Fruit fly (Drosophila melanogaster) whole organism, embryonic: ENCODE results near the gene CG9903.
A peak's percentile ranks its signal among the peaks of the same experiment; 100 is the strongest.

ENCODE experiments used
- CG11695 ChIP-seq: fragments of 200-800 bp; sonication (Bioruptor generic); IDR thresholded peaks from 3 replicates; pipeline ENCODE4 v1.3.6; 2022; ENCODE audit warnings: missing biosample characterization, missing genetic modification characterization
- CG12155 ChIP-seq: fragments of 200-800 bp; sonication (Bioruptor generic); optimal IDR thresholded peaks from 3 replicates; lab custom pipeline; 2016; ENCODE audit warnings: missing biosample characterization, missing genetic modification characterization
- CG12219 ChIP-seq: fragments of 200-800 bp; sonication (Bioruptor generic); optimal IDR thresholded peaks from 3 replicates; lab custom pipeline; 2018; ENCODE audit warnings: missing biosample characterization, mild to moderate bottlenecking, missing genetic modification characterization
- CG18599 ChIP-seq: fragments of 200-800 bp; sonication (Bioruptor generic); optimal IDR thresholded peaks from 3 replicates; lab custom pipeline; 2017; ENCODE audit warnings: missing biosample characterization, missing genetic modification characterization, mild to moderate bottlenecking, moderate library complexity, missing genetic modification reagents
- CG2120 ChIP-seq: fragments of 200-800 bp; sonication (Bioruptor generic); optimal IDR thresholded peaks from 3 replicates; lab custom pipeline; 2016; ENCODE audit warnings: missing biosample characterization, missing genetic modification characterization
- CG2678 ChIP-seq: fragments of 200-800 bp; sonication (Bioruptor generic); optimal IDR thresholded peaks from 3 replicates; lab custom pipeline; 2019; ENCODE audit warnings: missing biosample characterization, mild to moderate bottlenecking, missing genetic modification characterization, moderate library complexity
- CG3281 ChIP-seq: fragments of 200-800 bp; sonication (Bioruptor generic); optimal IDR thresholded peaks from 3 replicates; lab custom pipeline; 2017; ENCODE audit warnings: missing biosample characterization, mild to moderate bottlenecking, missing genetic modification characterization
- CG4328 ChIP-seq: fragments of 200-800 bp; sonication (Bioruptor generic); optimal IDR thresholded peaks from 3 replicates; lab custom pipeline; 2017; ENCODE audit warnings: missing biosample characterization, missing genetic modification reagents, missing genetic modification characterization
- CG6854 ChIP-seq: fragments of 200-800 bp; sonication (Bioruptor generic); optimal IDR thresholded peaks from 3 replicates; lab custom pipeline; 2017; ENCODE audit warnings: missing biosample characterization, mild to moderate bottlenecking, missing genetic modification characterization
- CG7556 ChIP-seq: fragments of 200-800 bp; sonication (Bioruptor generic); optimal IDR thresholded peaks from 2 replicates; lab custom pipeline; 2017; ENCODE audit warnings: missing biosample characterization, mild to moderate bottlenecking, missing genetic modification characterization
- CkIIα-i1 ChIP-seq: fragments of 200-800 bp; sonication (Bioruptor generic); IDR thresholded peaks from 2 replicates; pipeline ENCODE4 v1.3.6; 2022; ENCODE audit warnings: missing biosample characterization, missing genetic modification characterization
- Deaf1 ChIP-seq: fragments of 200-800 bp; optimal IDR thresholded peaks from 3 replicates; lab custom pipeline; 2019; ENCODE audit warnings: missing biosample characterization, mild to moderate bottlenecking, missing genetic modification characterization, moderate library complexity
- Doc2 ChIP-seq: fragments of 200-800 bp; sonication (Bioruptor generic); IDR thresholded peaks from 2 replicates; pipeline ENCODE4 v1.3.6; 2022; ENCODE audit warnings: missing biosample characterization, missing genetic modification characterization
- Hey ChIP-seq: fragments of 200-800 bp; sonication (Bioruptor generic); optimal IDR thresholded peaks from 3 replicates; lab custom pipeline; 2018; ENCODE audit warnings: missing biosample characterization, mild to moderate bottlenecking, missing genetic modification characterization
- HmgZ ChIP-seq: fragments of 200-800 bp; sonication (Bioruptor generic); optimal IDR thresholded peaks from 2 replicates; lab custom pipeline; 2018; ENCODE audit warnings: missing biosample characterization, mild to moderate bottlenecking, missing genetic modification characterization
- Hmx ChIP-seq: fragments of 200-800 bp; sonication (Bioruptor generic); optimal IDR thresholded peaks from 2 replicates; lab custom pipeline; 2016; ENCODE audit warnings: missing biosample characterization, missing genetic modification characterization
- Hr3 ChIP-seq: fragments of 200-800 bp; sonication (Bioruptor generic); optimal IDR thresholded peaks from 3 replicates; lab custom pipeline; 2016; ENCODE audit warnings: missing biosample characterization, missing genetic modification characterization
- Hr51 ChIP-seq, 2 experiments: fragments of 200-800 bp; sonication (Bioruptor generic); optimal IDR thresholded peaks; 2 replicates in 1 of 2; 3 replicates in 1 of 2; lab custom pipeline; 2016 to 2018; ENCODE audit warnings: missing biosample characterization in 2 of 2, missing genetic modification characterization in 2 of 2, mild to moderate bottlenecking in 1 of 2, moderate library complexity in 1 of 2
- Jarid2 ChIP-seq: fragments of 200-800 bp; sonication (Bioruptor generic); optimal IDR thresholded peaks from 3 replicates; lab custom pipeline; 2017; ENCODE audit warnings: mild to moderate bottlenecking, missing biosample characterization, missing genetic modification reagents, missing genetic modification characterization
- NC2α ChIP-seq: fragments of 200-800 bp; sonication (Bioruptor generic); optimal IDR thresholded peaks from 2 replicates; lab custom pipeline; 2016; ENCODE audit warnings: missing biosample characterization, missing genetic modification characterization
- Oli ChIP-seq: fragments of 200-800 bp; sonication (Bioruptor generic); optimal IDR thresholded peaks from 2 replicates; lab custom pipeline; 2018; ENCODE audit warnings: missing biosample characterization, mild to moderate bottlenecking, missing genetic modification characterization, moderate library complexity
- Pdp1 ChIP-seq, 2 experiments: fragments of 200-800 bp; sonication (Bioruptor generic); optimal IDR thresholded peaks; 3 replicates each; lab custom pipeline; 2016; ENCODE audit warnings: missing biosample characterization in 2 of 2, missing genetic modification characterization in 2 of 2, mild to moderate bottlenecking in 1 of 2, moderate library complexity in 1 of 2
- Spps ChIP-seq: fragments of 200-800 bp; sonication (Bioruptor generic); optimal IDR thresholded peaks from 2 replicates; lab custom pipeline; 2018; ENCODE audit warnings: missing biosample characterization, mild to moderate bottlenecking, missing genetic modification characterization
- Trl ChIP-seq, 3 experiments: fragments of >200 bp in 2 of 3; fragments of 200-800 bp in 1 of 3; sonication (Bioruptor generic) in 1 of 3; optimal IDR thresholded peaks; 2 replicates in 1 of 3; 3 replicates in 2 of 3; lab custom pipeline; 2016 to 2017; ENCODE audit warnings: missing biosample characterization in 1 of 3, missing genetic modification characterization in 1 of 3
- Vsx1 ChIP-seq: fragments of 200-800 bp; sonication (Bioruptor generic); optimal IDR thresholded peaks from 2 replicates; lab custom pipeline; 2017; ENCODE audit warnings: missing biosample characterization, mild to moderate bottlenecking, missing genetic modification characterization, missing genetic modification reagents
- Xbp1 ChIP-seq: fragments of 200-800 bp; sonication (Bioruptor generic); optimal IDR thresholded peaks from 3 replicates; lab custom pipeline; 2016; ENCODE audit warnings: missing biosample characterization, mild to moderate bottlenecking, missing genetic modification characterization
- ab ChIP-seq: fragments of 200-800 bp; sonication (Bioruptor generic); optimal IDR thresholded peaks from 2 replicates; lab custom pipeline; 2016; ENCODE audit warnings: missing biosample characterization, missing genetic modification characterization
- abd-A ChIP-seq: fragments of 200-800 bp; sonication (Bioruptor generic); optimal IDR thresholded peaks from 3 replicates; lab custom pipeline; 2019; ENCODE audit warnings: missing biosample characterization, mild to moderate bottlenecking, missing genetic modification characterization, moderate library complexity
- amos ChIP-seq: fragments of 200-800 bp; sonication (Bioruptor generic); IDR thresholded peaks from 2 replicates; pipeline ENCODE4 v1.3.6; 2022; ENCODE audit warnings: missing biosample characterization, missing genetic modification characterization; ENCODE audit not compliant: partially characterized antibody
- ara ChIP-seq: fragments of 200-800 bp; sonication (Bioruptor generic); IDR thresholded peaks from 2 replicates; pipeline ENCODE4 v1.3.6; 2022; ENCODE audit warnings: missing biosample characterization, missing genetic modification characterization
- ase ChIP-seq: fragments of 200-800 bp; sonication (Bioruptor generic); IDR thresholded peaks from 3 replicates; pipeline ENCODE4 v1.3.6; 2022; ENCODE audit warnings: missing biosample characterization, missing genetic modification characterization
- ato ChIP-seq: fragments of 200-800 bp; sonication (Bioruptor generic); IDR thresholded peaks from 2 replicates; pipeline ENCODE4 v1.3.6; 2022; ENCODE audit warnings: missing biosample characterization, missing genetic modification characterization; ENCODE audit not compliant: partially characterized antibody
- bigmax ChIP-seq: fragments of 200-800 bp; sonication (Bioruptor generic); optimal IDR thresholded peaks from 2 replicates; lab custom pipeline; 2018; ENCODE audit warnings: missing biosample characterization, mild to moderate bottlenecking, missing genetic modification characterization
- br ChIP-seq: fragments of >200 bp; optimal IDR thresholded peaks from 2 replicates; lab custom pipeline; 2017
- cad ChIP-seq: fragments of >200 bp; optimal IDR thresholded peaks from 2 replicates; lab custom pipeline; 2017; ENCODE audit warnings: missing biosample characterization, missing genetic modification characterization
- cwo ChIP-seq: fragments of 200-800 bp; sonication (Bioruptor generic); optimal IDR thresholded peaks from 3 replicates; lab custom pipeline; 2017; ENCODE audit warnings: missing biosample characterization, missing genetic modification characterization, mild to moderate bottlenecking, moderate library complexity, missing genetic modification reagents
- dmrt99B ChIP-seq: fragments of 200-800 bp; sonication (Bioruptor generic); optimal IDR thresholded peaks from 2 replicates; lab custom pipeline; 2018; ENCODE audit warnings: missing biosample characterization, mild to moderate bottlenecking, missing genetic modification characterization, moderate library complexity
- ems ChIP-seq: fragments of 200-800 bp; sonication (Bioruptor generic); optimal IDR thresholded peaks from 3 replicates; lab custom pipeline; 2016; ENCODE audit warnings: missing biosample characterization, missing genetic modification characterization
- eyg ChIP-seq: fragments of 200-800 bp; sonication (Bioruptor generic); optimal IDR thresholded peaks from 3 replicates; lab custom pipeline; 2016; ENCODE audit warnings: missing biosample characterization, missing genetic modification characterization
- ham ChIP-seq: fragments of 200-800 bp; sonication (Bioruptor generic); IDR thresholded peaks from 2 replicates; pipeline ENCODE4 v1.3.6; 2022; ENCODE audit warnings: missing biosample characterization, missing genetic modification characterization
- hb ChIP-seq: fragments of 200-800 bp; sonication (Bioruptor generic); IDR thresholded peaks from 3 replicates; pipeline ENCODE4 v1.3.6; 2022; ENCODE audit warnings: missing biosample characterization, missing genetic modification characterization; ENCODE audit not compliant: partially characterized antibody
- kah ChIP-seq: fragments of 200-800 bp; sonication (Bioruptor generic); optimal IDR thresholded peaks from 2 replicates; lab custom pipeline; 2018; ENCODE audit warnings: missing biosample characterization, mild to moderate bottlenecking, missing genetic modification characterization
- nmo ChIP-seq: fragments of 200-800 bp; sonication (Bioruptor generic); optimal IDR thresholded peaks from 2 replicates; lab custom pipeline; 2018; ENCODE audit warnings: missing biosample characterization, mild to moderate bottlenecking, missing genetic modification characterization, moderate library complexity
- onecut ChIP-seq: fragments of 200-800 bp; sonication (Bioruptor generic); IDR thresholded peaks from 2 replicates; pipeline ENCODE4 v1.3.6; 2022; ENCODE audit warnings: missing biosample characterization, missing genetic modification characterization
- pzg ChIP-seq: fragments of 200-800 bp; sonication (Bioruptor generic); optimal IDR thresholded peaks from 3 replicates; lab custom pipeline; 2018; ENCODE audit warnings: missing biosample characterization, mild to moderate bottlenecking, missing genetic modification characterization, moderate library complexity
- sc ChIP-seq, 3 experiments: fragments of >200 bp in 2 of 3; fragments of 200-800 bp in 1 of 3; sonication (Bioruptor generic) in 1 of 3; optimal IDR thresholded peaks; 2 replicates in 2 of 3; 3 replicates in 1 of 3; lab custom pipeline; 2017; ENCODE audit warnings: mild to moderate bottlenecking in 1 of 3, missing biosample characterization in 1 of 3, missing genetic modification characterization in 1 of 3, missing genetic modification reagents in 1 of 3
- sens ChIP-seq: fragments of 200-800 bp; sonication (Bioruptor generic); peaks from one replicate; lab custom pipeline; 2016; ENCODE audit warnings: missing biosample characterization, missing genetic modification characterization
- seq ChIP-seq: fragments of 200-800 bp; sonication (Bioruptor generic); IDR thresholded peaks from 2 replicates; pipeline ENCODE4 v1.3.6; 2022; ENCODE audit warnings: missing biosample characterization, missing genetic modification characterization
- unpg ChIP-seq: fragments of 200-800 bp; sonication (Bioruptor generic); optimal IDR thresholded peaks from 3 replicates; lab custom pipeline; 2018; ENCODE audit warnings: missing biosample characterization, mild to moderate bottlenecking, missing genetic modification characterization, moderate library complexity
- zf30C ChIP-seq: fragments of 200-800 bp; sonication (Bioruptor generic); optimal IDR thresholded peaks from 3 replicates; lab custom pipeline; 2018; ENCODE audit warnings: missing biosample characterization, mild to moderate bottlenecking, missing genetic modification characterization

The CG9903 gene

dm6 chrX:16585569-16585968 is 44.9 kb upstream of the CG9903 start (continued):
- TF ChIP-seq sens (peak; percentile 61), ham (GFP tag; lab: Robert Waterston, UW) (no peak), seq (GFP tag; lab: Robert Waterston, UW) (no peak), ase (GFP tag; lab: Robert Waterston, UW) (no peak), Hmx (GFP tag; lab: Kevin White, UChicago) (no peak), CG11695 (GFP tag; lab: Robert Waterston, UW) (no peak), unpg (GFP tag; lab: Kevin White, UChicago) (peak; percentile 9), CG6854 (peak; percentile 5), ems (no peak), ab (no peak), ara (GFP tag; lab: Robert Waterston, UW) (no peak), CG2120 (GFP tag; lab: Kevin White, UChicago) (peak; percentile 43), HmgZ (tag; lab: Kevin White, UChicago) (no peak), hb (GFP tag; lab: Robert Waterston, UW) (no peak), Pdp1 (GFP tag; optimal IDR thresholded peaks at IDR 0.05; lab: Kevin White, UChicago) (no peak), pzg (GFP tag; lab: Kevin White, UChicago) (no peak), abd-A (tag; lab: Kevin White, UChicago) (no peak), Vsx1 (GFP tag; lab: Kevin White, UChicago) (no peak), Hr3 (GFP tag; lab: Kevin White, UChicago) (no peak), eyg (GFP tag; lab: Kevin White, UChicago) (no peak), bigmax (GFP tag; lab: Kevin White, UChicago) (no peak), Deaf1 (tag; lab: Kevin White, UChicago) (no peak), onecut (GFP tag; lab: Robert Waterston, UW) (no peak), CG12219 (GFP tag; lab: Kevin White, UChicago) (no peak), CG18599 (GFP tag; lab: Kevin White, UChicago) (peak; percentile 63), CG7556 (GFP tag; lab: Kevin White, UChicago) (peak; percentile 45), sc (optimal IDR thresholded peaks at IDR 0.05; lab: Kevin White, UChicago) (no peak), sc (GFP tag; optimal IDR thresholded peaks at IDR 0.05; lab: Kevin White, UChicago) (no peak), CG4328 (GFP tag; lab: Kevin White, UChicago) (no peak), Jarid2 (GFP tag; lab: Kevin White, UChicago) (no peak), cwo (peak; percentile 19), Oli (tag; lab: Kevin White, UChicago) (peak; percentile 35), amos (GFP tag; lab: Robert Waterston, UW) (no peak), CG2678 (tag; lab: Kevin White, UChicago) (peak; percentile 58), nmo (GFP tag; lab: Kevin White, UChicago) (no peak), kah (GFP tag; lab: Kevin White, UChicago) (no peak), Xbp1 (GFP tag; lab: Kevin White, UChicago) (peak; percentile 28), CkIIα-i1 (no peak), Hey (no peak), CG3281 (GFP tag; lab: Kevin White, UChicago) (peak; percentile 32), zf30C (GFP tag; lab: Kevin White, UChicago) (peak; percentile 25), Trl (optimal IDR thresholded peaks at IDR 0.05; lab: Kevin White, UChicago) (peak in 1 of 2 experiments; percentile 56), Trl (GFP tag; optimal IDR thresholded peaks at IDR 0.05; lab: Kevin White, UChicago) (no peak), ato (no peak), Spps (tag; lab: Kevin White, UChicago) (no peak), NC2α (GFP tag; lab: Kevin White, UChicago) (no peak), CG12155 (GFP tag; lab: Kevin White, UChicago) (peak; percentile 0), cad (GFP tag; lab: Kevin White, UChicago) (no peak), br (lab: Kevin White, UChicago) (no peak), Doc2 (no peak), Hr51 (GFP tag; optimal IDR thresholded peaks at IDR 0.05; lab: Kevin White, UChicago) (peak in 1 of 2 experiments; percentile 53), dmrt99B (tag; lab: Kevin White, UChicago) (peak; percentile 45)
